Fruit fly (Drosophila melanogaster) whole organism, adult: ENCODE results near the gene CG14395.

ENCODE experiments used
- CG11617 ChIP-seq: fragments of 200-800 bp; sonication (Bioruptor generic); optimal IDR thresholded peaks from 2 replicates; lab custom pipeline; 2017; ENCODE audit warnings: mild to moderate bottlenecking, missing biosample characterization, missing genetic modification reagents, missing genetic modification characterization
- CG12768 ChIP-seq: fragments of 200-800 bp; sonication (Bioruptor generic); optimal IDR thresholded peaks from 2 replicates; lab custom pipeline; 2017; ENCODE audit warnings: missing biosample characterization, missing genetic modification characterization, mild to moderate bottlenecking, moderate library complexity, missing genetic modification reagents
- CG14711 ChIP-seq: fragments of 200-800 bp; sonication (Bioruptor generic); optimal IDR thresholded peaks from 2 replicates; lab custom pipeline; 2018; ENCODE audit warnings: missing biosample characterization, mild to moderate bottlenecking, missing genetic modification characterization, moderate library complexity
- CG1620 ChIP-seq: fragments of 200-800 bp; sonication (Bioruptor generic); optimal IDR thresholded peaks from 2 replicates; lab custom pipeline; 2016; ENCODE audit warnings: missing biosample characterization, missing genetic modification characterization
- CG33017 ChIP-seq: fragments of 200-800 bp; sonication (Bioruptor generic); optimal IDR thresholded peaks from 2 replicates; lab custom pipeline; 2018; ENCODE audit warnings: missing biosample characterization, mild to moderate bottlenecking, missing genetic modification characterization, moderate library complexity
- CG5204 ChIP-seq: fragments of 200-800 bp; sonication (Bioruptor generic); optimal IDR thresholded peaks from 2 replicates; lab custom pipeline; 2016; ENCODE audit warnings: missing biosample characterization, missing genetic modification characterization
- CG7045 ChIP-seq: fragments of 200-800 bp; sonication (Bioruptor generic); optimal IDR thresholded peaks from 2 replicates; lab custom pipeline; 2017; ENCODE audit warnings: missing biosample characterization, mild to moderate bottlenecking, missing genetic modification characterization
- CG7101 ChIP-seq: fragments of 200-800 bp; sonication (Bioruptor generic); optimal IDR thresholded peaks from 2 replicates; lab custom pipeline; 2018; ENCODE audit warnings: missing biosample characterization, mild to moderate bottlenecking, missing genetic modification characterization, moderate library complexity
- Clk ChIP-seq: fragments of 200-800 bp; sonication (Bioruptor generic); optimal IDR thresholded peaks from 2 replicates; lab custom pipeline; 2017; ENCODE audit warnings: missing biosample characterization, missing genetic modification characterization
- Crg-1 ChIP-seq: fragments of 200-800 bp; sonication (Bioruptor generic); optimal IDR thresholded peaks from 2 replicates; lab custom pipeline; 2016; ENCODE audit warnings: missing biosample characterization, missing genetic modification characterization
- Hr96 ChIP-seq: fragments of 200-800 bp; sonication (Bioruptor generic); optimal IDR thresholded peaks from 2 replicates; lab custom pipeline; 2016; ENCODE audit warnings: missing biosample characterization, missing genetic modification characterization
- Mnt ChIP-seq: fragments of 200-800 bp; sonication (Bioruptor generic); optimal IDR thresholded peaks from 2 replicates; lab custom pipeline; 2016; ENCODE audit warnings: missing biosample characterization, mild to moderate bottlenecking, missing genetic modification characterization
- bab1 ChIP-seq: fragments of 200-800 bp; sonication (Bioruptor generic); optimal IDR thresholded peaks from 3 replicates; lab custom pipeline; 2019; ENCODE audit warnings: missing biosample characterization, mild to moderate bottlenecking, missing genetic modification characterization, moderate library complexity
- cic ChIP-seq: fragments of 200-800 bp; sonication (Bioruptor generic); optimal IDR thresholded peaks from 2 replicates; lab custom pipeline; 2017; ENCODE audit warnings: missing biosample characterization, mild to moderate bottlenecking, missing genetic modification characterization, moderate library complexity
- cnc ChIP-seq, 2 experiments: fragments of >200 bp; optimal IDR thresholded peaks; 2 replicates each; lab custom pipeline; 2017
- kay ChIP-seq: fragments of 200-800 bp; sonication (Bioruptor generic); peaks from one replicate; lab custom pipeline; 2016; ENCODE audit warnings: missing biosample characterization, missing genetic modification characterization, borderline replicate concordance
- ovo ChIP-seq: fragments of 200-800 bp; sonication (Bioruptor generic); optimal IDR thresholded peaks from 2 replicates; lab custom pipeline; 2016; ENCODE audit warnings: missing biosample characterization, missing genetic modification characterization
- pad ChIP-seq: fragments of 200-800 bp; sonication (Bioruptor generic); optimal IDR thresholded peaks from 3 replicates; lab custom pipeline; 2017; ENCODE audit warnings: missing biosample characterization, missing genetic modification characterization, mild to moderate bottlenecking, moderate library complexity, missing genetic modification reagents
- tj ChIP-seq: fragments of 200-800 bp; sonication (Bioruptor generic); optimal IDR thresholded peaks from 3 replicates; lab custom pipeline; 2017; ENCODE audit warnings: missing biosample characterization, mild to moderate bottlenecking, missing genetic modification characterization, moderate library complexity
- toe ChIP-seq: fragments of 200-800 bp; sonication (Bioruptor generic); optimal IDR thresholded peaks from 2 replicates; lab custom pipeline; 2016; ENCODE audit warnings: missing biosample characterization, missing genetic modification characterization

CG14395 gene

dm6 chr3R:12628395-12628928 lies 34.2 kb upstream of the CG14395 start:
- no peak for TF ChIP-seq CG5204 (GFP tag; lab: Kevin White, UChicago)
- TF ChIP-seq CG12768: no peak
- no peak for TF ChIP-seq ovo (GFP tag; lab: Kevin White, UChicago)
- no peak for TF ChIP-seq CG14711 (tag; lab: Kevin White, UChicago)
- peak; percentile 81 for TF ChIP-seq kay (GFP tag; lab: Kevin White, UChicago)
- no peak for TF ChIP-seq CG33017

dm6 chr3R:12630369-12630768 lies 32.3 kb upstream of the CG14395 start, which contains the start of gene Not10:
Gene Not10, plus strand, starts transcription at chr3R:12630647.
- TF ChIP-seq CG5204 (GFP tag; lab: Kevin White, UChicago) (no peak), kay (GFP tag; lab: Kevin White, UChicago) (peak; percentile 71), Clk (GFP tag; lab: Kevin White, UChicago) (no peak), CG7101 (tag; lab: Kevin White, UChicago) (peak; percentile 61), bab1 (GFP tag; lab: Kevin White, UChicago) (peak; percentile 59), cic (GFP tag; lab: Kevin White, UChicago) (no peak), Mnt (GFP tag; lab: Kevin White, UChicago) (peak; percentile 13), toe (GFP tag; lab: Kevin White, UChicago) (peak; percentile 43), Hr96 (GFP tag; lab: Kevin White, UChicago) (no peak), CG11617 (GFP tag; lab: Kevin White, UChicago) (peak; percentile 17), CG7045 (no peak), CG14711 (tag; lab: Kevin White, UChicago) (peak; percentile 57), ovo (GFP tag; lab: Kevin White, UChicago) (peak; percentile 0), pad (GFP tag; lab: Kevin White, UChicago) (peak; percentile 7), CG1620 (no peak), CG12768 (no peak), CG33017 (peak; percentile 41), Crg-1 (GFP tag; lab: Kevin White, UChicago) (peak; percentile 50), cnc (optimal IDR thresholded peaks at IDR 0.05; lab: Kevin White, UChicago) (no peak), tj (GFP tag; lab: Kevin White, UChicago) (peak; percentile 8)

- TF ChIP-seq Hr96 (GFP tag; lab: Kevin White, UChicago) (no peak), CG14711 (tag; lab: Kevin White, UChicago) (no peak), Crg-1 (GFP tag; lab: Kevin White, UChicago) (no peak), CG33017 (no peak), toe (GFP tag; lab: Kevin White, UChicago) (no peak), CG7101 (tag; lab: Kevin White, UChicago) (no peak), CG1620 (no peak), ovo (GFP tag; lab: Kevin White, UChicago) (no peak)
Observed at dm6 chr3R:12633059-12633458, 29.6 kb upstream of the CG14395 start, which contains the start of gene CG18530. Gene CG18530, plus strand, starts transcription at chr3R:12633359.

dm6 chr3R:12634617-12635016 lies 28.0 kb upstream of the CG14395 start, which contains the start of gene CG11598:
Gene CG11598, plus strand, starts transcription at chr3R:12634917.
- no peak for TF ChIP-seq CG14711 (tag; lab: Kevin White, UChicago)
- no peak for TF ChIP-seq ovo (GFP tag; lab: Kevin White, UChicago)
- TF ChIP-seq CG1620: no peak
- no peak for TF ChIP-seq CG7045
- no peak for TF ChIP-seq cnc (optimal IDR thresholded peaks at IDR 0.05; lab: Kevin White, UChicago)
- TF ChIP-seq pad (GFP tag; lab: Kevin White, UChicago): no peak
- TF ChIP-seq Hr96 (GFP tag; lab: Kevin White, UChicago): no peak
- no peak for TF ChIP-seq CG33017
- no peak for TF ChIP-seq CG12768
- TF ChIP-seq Clk (GFP tag; lab: Kevin White, UChicago): no peak
- TF ChIP-seq Crg-1 (GFP tag; lab: Kevin White, UChicago): no peak
- TF ChIP-seq cic (GFP tag; lab: Kevin White, UChicago): no peak
- TF ChIP-seq kay (GFP tag; lab: Kevin White, UChicago): no peak
- no peak for TF ChIP-seq bab1 (GFP tag; lab: Kevin White, UChicago)
- TF ChIP-seq toe (GFP tag; lab: Kevin White, UChicago): no peak
- no peak for TF ChIP-seq CG7101 (tag; lab: Kevin White, UChicago)
- TF ChIP-seq tj (GFP tag; lab: Kevin White, UChicago): no peak
- no peak for TF ChIP-seq CG11617 (GFP tag; lab: Kevin White, UChicago)
- TF ChIP-seq CG5204 (GFP tag; lab: Kevin White, UChicago): no peak

dm6 chr3R:12636240-12636639 lies 26.4 kb upstream of the CG14395 start, which contains the start of gene CG11600:
Gene CG11600, plus strand, starts transcription at chr3R:12636540.
- no peak for TF ChIP-seq cic (GFP tag; lab: Kevin White, UChicago)
- TF ChIP-seq CG12768: no peak
- no peak for TF ChIP-seq CG11617 (GFP tag; lab: Kevin White, UChicago)
- TF ChIP-seq cnc (optimal IDR thresholded peaks at IDR 0.05; lab: Kevin White, UChicago): no peak

- no peak for TF ChIP-seq tj (GFP tag; lab: Kevin White, UChicago)
- no peak for TF ChIP-seq cic (GFP tag; lab: Kevin White, UChicago)
- TF ChIP-seq kay (GFP tag; lab: Kevin White, UChicago): peak; percentile 60
- no peak for TF ChIP-seq Clk (GFP tag; lab: Kevin White, UChicago)
Observed at dm6 chr3R:12637961-12638531, 24.6 kb upstream of the CG14395 start, which contains the start of gene CG11608. Gene CG11608, plus strand, starts transcription at chr3R:12638481.
